Worm (Caenorhabditis elegans) whole organism, L3 larva: Measurements from ENCODE around the gene srd-43.

ENCODE experiments used
- R02D3.7 ChIP-seq: fragments of 150-350 bp; optimal IDR thresholded peaks from 2 replicates; lab custom pipeline; 2014; ENCODE audit warnings: missing biosample characterization, missing genetic modification characterization
- ZK546.5 ChIP-seq: sonication (generic microtip); optimal IDR thresholded peaks from 2 replicates; lab custom pipeline; 2017; ENCODE audit warnings: missing biosample characterization, missing genetic modification characterization
- aly-2 ChIP-seq: fragments of 150-350 bp; optimal IDR thresholded peaks from 2 replicates; lab custom pipeline; 2014; ENCODE audit warnings: missing biosample characterization, missing genetic modification characterization
- ama-1 ChIP-seq: fragments of 150-350 bp; optimal IDR thresholded peaks from 2 replicates; lab custom pipeline; 2018
- ceh-16 ChIP-seq: sonication (generic microtip); optimal IDR thresholded peaks from 2 replicates; lab custom pipeline; 2017; ENCODE audit warnings: missing biosample characterization, missing genetic modification characterization
- ceh-28 ChIP-seq: fragments of 150-350 bp; optimal IDR thresholded peaks from 2 replicates; lab custom pipeline; 2014; ENCODE audit warnings: missing biosample characterization, missing genetic modification reagents, missing genetic modification characterization
- ceh-82 ChIP-seq: fragments of 150-350 bp; optimal IDR thresholded peaks from 2 replicates; lab custom pipeline; 2014; ENCODE audit warnings: missing biosample characterization, missing genetic modification characterization
- ceh-9 ChIP-seq: sonication (generic microtip); optimal IDR thresholded peaks from 2 replicates; lab custom pipeline; 2018; ENCODE audit warnings: missing biosample characterization, missing genetic modification characterization
- daf-12 ChIP-seq: fragments of 150-350 bp; optimal IDR thresholded peaks from 2 replicates; lab custom pipeline; 2014; ENCODE audit warnings: missing biosample characterization, missing genetic modification reagents, missing genetic modification characterization
- egl-27 ChIP-seq: sonication (generic microtip); optimal IDR thresholded peaks from 4 replicates; lab custom pipeline; 2017; ENCODE audit warnings: missing biosample characterization, missing genetic modification reagents, missing genetic modification characterization
- egl-5 ChIP-seq: fragments of 150-350 bp; optimal IDR thresholded peaks from 2 replicates; lab custom pipeline; 2017; ENCODE audit warnings: missing biosample characterization, missing genetic modification reagents, missing genetic modification characterization, inconsistent platforms
- elt-1 ChIP-seq: fragments of 150-350 bp; optimal IDR thresholded peaks from 2 replicates; lab custom pipeline; 2014; ENCODE audit warnings: missing biosample characterization, missing genetic modification characterization
- elt-2 ChIP-seq: sonication (generic microtip); optimal IDR thresholded peaks from 2 replicates; lab custom pipeline; 2016; ENCODE audit warnings: missing genetic modification reagents, mild to moderate bottlenecking, missing genetic modification characterization, missing compliant biosample characterization
- elt-3 ChIP-seq, 3 experiments: fragments of 150-350 bp in 1 of 3; sonication (generic microtip) in 2 of 3; optimal IDR thresholded peaks; 2 replicates in 2 of 3; 4 replicates in 1 of 3; lab custom pipeline; 2014 to 2017; ENCODE audit warnings: missing biosample characterization in 3 of 3, missing genetic modification characterization in 3 of 3
- eor-1 ChIP-seq, 2 experiments: fragments of 150-350 bp; optimal IDR thresholded peaks; 2 replicates each; lab custom pipeline; 2014 to 2018; ENCODE audit warnings: missing biosample characterization in 2 of 2, missing genetic modification characterization in 2 of 2
- fkh-10 ChIP-seq: sonication (generic microtip); optimal IDR thresholded peaks from 2 replicates; lab custom pipeline; 2017; ENCODE audit warnings: missing biosample characterization, missing genetic modification reagents, missing genetic modification characterization
- fkh-2 ChIP-seq: fragments of 150-350 bp; optimal IDR thresholded peaks from 2 replicates; lab custom pipeline; 2014; ENCODE audit warnings: missing biosample characterization, missing genetic modification reagents, missing genetic modification characterization
- fos-1 ChIP-seq: fragments of 150-350 bp; optimal IDR thresholded peaks from 2 replicates; lab custom pipeline; 2014; ENCODE audit warnings: missing biosample characterization, missing genetic modification characterization
- hmg-11 ChIP-seq: sonication (generic microtip); optimal IDR thresholded peaks from 2 replicates; lab custom pipeline; 2016; ENCODE audit warnings: missing genetic modification characterization, missing compliant biosample characterization
- jun-1 ChIP-seq: fragments of 150-350 bp; optimal IDR thresholded peaks from 2 replicates; lab custom pipeline; 2014; ENCODE audit warnings: missing biosample characterization, missing genetic modification reagents, missing genetic modification characterization
- lin-15B ChIP-seq: fragments of 150-350 bp; optimal IDR thresholded peaks from 2 replicates; lab custom pipeline; 2014; ENCODE audit warnings: missing biosample characterization, missing genetic modification characterization
- lin-39 ChIP-seq: fragments of 150-350 bp; optimal IDR thresholded peaks from 2 replicates; lab custom pipeline; 2018; ENCODE audit warnings: missing biosample characterization, missing genetic modification reagents, missing genetic modification characterization
- lsy-12 ChIP-seq: sonication (generic microtip); optimal IDR thresholded peaks from 2 replicates; lab custom pipeline; 2016; ENCODE audit warnings: mild to moderate bottlenecking, missing genetic modification characterization, missing compliant biosample characterization
- mdl-1 ChIP-seq: fragments of 150-350 bp; optimal IDR thresholded peaks from 2 replicates; lab custom pipeline; 2014; ENCODE audit warnings: missing biosample characterization, missing genetic modification characterization
- mml-1 ChIP-seq: fragments of 150-350 bp; sonication (generic microtip); optimal IDR thresholded peaks from 3 replicates; lab custom pipeline; 2014; ENCODE audit warnings: missing biosample characterization, missing genetic modification characterization
- nfya-1 ChIP-seq: sonication (generic microtip); optimal IDR thresholded peaks from 2 replicates; lab custom pipeline; 2017; ENCODE audit warnings: missing genetic modification characterization, mild to moderate bottlenecking, missing compliant biosample characterization, antibody characterized with exemption, moderate library complexity; ENCODE audit not compliant: insufficient read depth
- nhr-11 ChIP-seq: fragments of 150-350 bp; optimal IDR thresholded peaks from 2 replicates; lab custom pipeline; 2014; ENCODE audit warnings: missing biosample characterization, missing genetic modification characterization
- nhr-12 ChIP-seq: fragments of 150-350 bp; optimal IDR thresholded peaks from 2 replicates; lab custom pipeline; 2014; ENCODE audit warnings: missing biosample characterization, missing genetic modification characterization
- nhr-23 ChIP-seq: fragments of 150-350 bp; optimal IDR thresholded peaks from 2 replicates; lab custom pipeline; 2014; ENCODE audit warnings: missing biosample characterization, missing genetic modification reagents, missing genetic modification characterization
- nhr-237 ChIP-seq: fragments of 150-350 bp; optimal IDR thresholded peaks from 2 replicates; lab custom pipeline; 2014; ENCODE audit warnings: missing biosample characterization, missing genetic modification characterization
- nhr-25 ChIP-seq: sonication (generic microtip); optimal IDR thresholded peaks from 2 replicates; lab custom pipeline; 2017; ENCODE audit warnings: missing biosample characterization, missing genetic modification characterization
- nhr-28 ChIP-seq: fragments of 150-350 bp; optimal IDR thresholded peaks from 2 replicates; lab custom pipeline; 2014; ENCODE audit warnings: missing biosample characterization, missing genetic modification characterization
- nhr-43 ChIP-seq: sonication (generic microtip); optimal IDR thresholded peaks from 2 replicates; lab custom pipeline; 2016; ENCODE audit warnings: mild to moderate bottlenecking, missing genetic modification characterization, missing compliant biosample characterization; ENCODE audit not compliant: poor library complexity, severe bottlenecking
- nhr-67 ChIP-seq: fragments of 150-350 bp; optimal IDR thresholded peaks from 2 replicates; lab custom pipeline; 2014; ENCODE audit warnings: missing biosample characterization, missing genetic modification characterization
- nhr-76 ChIP-seq: fragments of 150-350 bp; sonication (generic microtip); optimal IDR thresholded peaks from 5 replicates; lab custom pipeline; 2014; ENCODE audit warnings: missing biosample characterization, missing genetic modification characterization
- nhr-77 ChIP-seq: fragments of 150-350 bp; optimal IDR thresholded peaks from 2 replicates; lab custom pipeline; 2014; ENCODE audit warnings: missing biosample characterization, missing genetic modification characterization
- pha-4 ChIP-seq: fragments of 150-350 bp; optimal IDR thresholded peaks from 2 replicates; lab custom pipeline; 2014; ENCODE audit warnings: missing biosample characterization, missing genetic modification reagents, missing genetic modification characterization
- sea-2 ChIP-seq: fragments of 150-350 bp; sonication (generic microtip); optimal IDR thresholded peaks from 4 replicates; lab custom pipeline; 2014; ENCODE audit warnings: missing biosample characterization, missing genetic modification reagents, missing genetic modification characterization
- skn-1 ChIP-seq: fragments of 150-350 bp; optimal IDR thresholded peaks from 2 replicates; lab custom pipeline; 2014; ENCODE audit warnings: missing biosample characterization, missing genetic modification characterization
- snpc-4 ChIP-seq: fragments of 150-350 bp; optimal IDR thresholded peaks from 2 replicates; lab custom pipeline; 2014; ENCODE audit warnings: missing biosample characterization, missing genetic modification characterization
- tbx-2 ChIP-seq: sonication (generic microtip); optimal IDR thresholded peaks from 2 replicates; lab custom pipeline; 2016; ENCODE audit warnings: mild to moderate bottlenecking, missing genetic modification characterization, missing compliant biosample characterization
- unc-39 ChIP-seq: sonication (generic microtip); optimal IDR thresholded peaks from 4 replicates; lab custom pipeline; 2017; ENCODE audit warnings: missing biosample characterization, missing genetic modification characterization
- unc-62 ChIP-seq: fragments of 150-350 bp; sonication (generic microtip); optimal IDR thresholded peaks from 4 replicates; lab custom pipeline; 2014; ENCODE audit warnings: missing biosample characterization, missing genetic modification reagents, missing genetic modification characterization
- zag-1 ChIP-seq: fragments of 150-350 bp; optimal IDR thresholded peaks from 2 replicates; lab custom pipeline; 2014; ENCODE audit warnings: missing biosample characterization, missing genetic modification characterization
- ztf-11 ChIP-seq: fragments of 150-350 bp; optimal IDR thresholded peaks from 2 replicates; lab custom pipeline; 2014; ENCODE audit warnings: missing biosample characterization, missing genetic modification characterization
- ztf-4 ChIP-seq: fragments of 150-350 bp; optimal IDR thresholded peaks from 2 replicates; lab custom pipeline; 2014; ENCODE audit warnings: missing biosample characterization, missing genetic modification characterization

Gene srd-43

ce11 chrX:13350123-13350798, 44.6 kb upstream of the srd-43 start:
- TF ChIP-seq pha-4 (no peak), nhr-28 (tag; lab: Kevin White, UChicago) (no peak), fkh-10 (no peak), elt-2 (tag; lab: Kevin White, UChicago) (no peak), jun-1 (no peak), unc-39 (no peak), lin-39 (tag; lab: Kevin White, UChicago) (peak; percentile 19), nhr-25 (tag; lab: Kevin White, UChicago) (no peak), R02D3.7 (tag; lab: Kevin White, UChicago) (no peak), nhr-12 (no peak), ztf-11 (tag; lab: Kevin White, UChicago) (no peak), lsy-12 (tag; lab: Kevin White, UChicago) (no peak), nhr-77 (no peak), nhr-11 (tag; lab: Kevin White, UChicago) (no peak), elt-3 (tag; optimal IDR thresholded peaks at IDR 0.05; lab: Kevin White, UChicago) (no peak), ceh-28 (no peak), ceh-9 (tag; lab: Kevin White, UChicago) (no peak), nhr-43 (peak; percentile 71), hmg-11 (tag; lab: Kevin White, UChicago) (no peak), ama-1 (lab: Kevin White, UChicago) (peak; percentile 78), nhr-76 (no peak), ceh-16 (tag; lab: Kevin White, UChicago) (no peak)

- TF ChIP-seq snpc-4 (no peak), ztf-4 (tag; lab: Kevin White, UChicago) (peak; percentile 82), ceh-28 (no peak), ceh-9 (tag; lab: Kevin White, UChicago) (no peak), ztf-11 (tag; lab: Kevin White, UChicago) (no peak), jun-1 (no peak), nhr-237 (tag; lab: Kevin White, UChicago) (no peak), lin-15B (tag; lab: Kevin White, UChicago) (no peak), nhr-43 (peak; percentile 92), ama-1 (lab: Kevin White, UChicago) (peak; percentile 98), lin-39 (tag; lab: Kevin White, UChicago) (no peak), aly-2 (tag; lab: Kevin White, UChicago) (no peak), unc-62 (no peak), ceh-16 (tag; lab: Kevin White, UChicago) (no peak), elt-3 (tag; optimal IDR thresholded peaks at IDR 0.05; lab: Kevin White, UChicago) (peak in 1 of 3 experiments; percentile 67), fos-1 (tag; lab: Kevin White, UChicago) (no peak), nhr-23 (peak; percentile 31), nhr-77 (no peak), hmg-11 (tag; lab: Kevin White, UChicago) (no peak), elt-2 (tag; lab: Kevin White, UChicago) (peak; percentile 32), skn-1 (tag; lab: Kevin White, UChicago) (no peak), egl-5 (tag; lab: Kevin White, UChicago) (no peak), mdl-1 (tag; lab: Kevin White, UChicago) (no peak), unc-39 (no peak), egl-27 (no peak), nfya-1 (tag; lab: Kevin White, UChicago) (peak; percentile 10), nhr-76 (no peak), nhr-67 (tag; lab: Kevin White, UChicago) (peak; percentile 46), pha-4 (peak; percentile 34), zag-1 (no peak), tbx-2 (peak; percentile 83), R02D3.7 (tag; lab: Kevin White, UChicago) (peak; percentile 24), nhr-25 (tag; lab: Kevin White, UChicago) (no peak), nhr-28 (tag; lab: Kevin White, UChicago) (peak; percentile 54), eor-1 (tag; optimal IDR thresholded peaks at IDR 0.05; lab: Kevin White, UChicago) (peak in 1 of 2 experiments; percentile 36), ZK546.5 (tag; lab: Kevin White, UChicago) (no peak), fkh-10 (no peak), mml-1 (tag; lab: Kevin White, UChicago) (no peak), elt-1 (tag; lab: Kevin White, UChicago) (no peak), sea-2 (GFP tag; lab: Kevin White, UChicago) (no peak), nhr-11 (tag; lab: Kevin White, UChicago) (no peak), nhr-12 (no peak), lsy-12 (tag; lab: Kevin White, UChicago) (peak; percentile 63), fkh-2 (tag; lab: Kevin White, UChicago) (no peak), daf-12 (tag; lab: Kevin White, UChicago) (no peak), ceh-82 (tag; lab: Kevin White, UChicago) (peak; percentile 27)
These were observed 43.8 kb upstream of the srd-43 start for ce11 chrX:13349230-13350122.
